Fruit fly (Drosophila melanogaster) whole organism, embryonic: Measurements from ENCODE around the gene endos.
A peak's percentile ranks its signal among the peaks of the same experiment; 100 is the strongest.

Source experiments
- CG10267 ChIP-seq: fragments of 200-800 bp; sonication (Bioruptor generic); optimal IDR thresholded peaks from 2 replicates; lab custom pipeline; 2018; ENCODE audit warnings: missing biosample characterization, mild to moderate bottlenecking, missing genetic modification characterization, moderate library complexity
- CG10979 ChIP-seq: fragments of 200-800 bp; sonication (Bioruptor generic); optimal IDR thresholded peaks from 2 replicates; lab custom pipeline; 2018; ENCODE audit warnings: missing biosample characterization, mild to moderate bottlenecking, missing genetic modification characterization, moderate library complexity
- CG12942 ChIP-seq: fragments of 200-800 bp; sonication (Bioruptor generic); optimal IDR thresholded peaks from 3 replicates; lab custom pipeline; 2016; ENCODE audit warnings: missing biosample characterization, missing genetic modification characterization
- CG13296 ChIP-seq: fragments of 200-800 bp; sonication (Bioruptor generic); optimal IDR thresholded peaks from 3 replicates; lab custom pipeline; 2018; ENCODE audit warnings: missing biosample characterization, mild to moderate bottlenecking, missing genetic modification characterization
- CG13624 ChIP-seq: fragments of 200-800 bp; sonication (Bioruptor generic); optimal IDR thresholded peaks from 2 replicates; lab custom pipeline; 2016; ENCODE audit warnings: missing biosample characterization, missing genetic modification characterization
- CG15269 ChIP-seq: fragments of 200-800 bp; sonication (Bioruptor generic); optimal IDR thresholded peaks from 2 replicates; lab custom pipeline; 2018; ENCODE audit warnings: missing biosample characterization, mild to moderate bottlenecking, missing genetic modification characterization, moderate library complexity
- CG1529 ChIP-seq: fragments of 200-800 bp; sonication (Bioruptor generic); optimal IDR thresholded peaks from 3 replicates; lab custom pipeline; 2018; ENCODE audit warnings: missing biosample characterization, missing genetic modification characterization
- CG16779 ChIP-seq: fragments of 200-800 bp; sonication (Bioruptor generic); IDR thresholded peaks from 2 replicates; pipeline ENCODE4 v1.3.6; 2022; ENCODE audit warnings: missing biosample characterization, missing genetic modification characterization
- CG17802 ChIP-seq: fragments of 200-800 bp; sonication (Bioruptor generic); optimal IDR thresholded peaks from 2 replicates; lab custom pipeline; 2018; ENCODE audit warnings: missing biosample characterization, mild to moderate bottlenecking, missing genetic modification characterization, moderate library complexity
- CG18262 ChIP-seq: fragments of 200-800 bp; optimal IDR thresholded peaks from 3 replicates; lab custom pipeline; 2019; ENCODE audit warnings: missing biosample characterization, mild to moderate bottlenecking, missing genetic modification characterization, moderate library complexity
- CG18619 ChIP-seq: fragments of 200-800 bp; sonication (Bioruptor generic); optimal IDR thresholded peaks from 3 replicates; lab custom pipeline; 2017; ENCODE audit warnings: missing biosample characterization, mild to moderate bottlenecking, missing genetic modification characterization
- CG2116 ChIP-seq: fragments of 200-800 bp; sonication (Bioruptor generic); optimal IDR thresholded peaks from 3 replicates; lab custom pipeline; 2018; ENCODE audit warnings: missing biosample characterization, mild to moderate bottlenecking, missing genetic modification characterization
- CG2120 ChIP-seq: fragments of 200-800 bp; sonication (Bioruptor generic); optimal IDR thresholded peaks from 3 replicates; lab custom pipeline; 2016; ENCODE audit warnings: missing biosample characterization, missing genetic modification characterization
- CG2202 ChIP-seq: fragments of 200-800 bp; sonication (Bioruptor generic); optimal IDR thresholded peaks from 2 replicates; lab custom pipeline; 2018; ENCODE audit warnings: missing biosample characterization, mild to moderate bottlenecking, missing genetic modification characterization
- CG31388 ChIP-seq: fragments of 200-800 bp; sonication (Bioruptor generic); optimal IDR thresholded peaks from 2 replicates; lab custom pipeline; 2016; ENCODE audit warnings: missing biosample characterization, missing genetic modification characterization
- CG31441 ChIP-seq: fragments of 200-800 bp; sonication (Bioruptor generic); IDR thresholded peaks from 2 replicates; pipeline ENCODE4 v1.3.6; 2022; ENCODE audit warnings: missing biosample characterization, missing genetic modification characterization
- CG4360 ChIP-seq: fragments of 200-800 bp; sonication (Bioruptor generic); IDR thresholded peaks from 2 replicates; pipeline ENCODE4 v1.3.6; 2022; ENCODE audit warnings: missing biosample characterization, missing genetic modification characterization
- CG4617 ChIP-seq: fragments of 200-800 bp; sonication (Bioruptor generic); optimal IDR thresholded peaks from 3 replicates; lab custom pipeline; 2016; ENCODE audit warnings: missing biosample characterization, missing genetic modification characterization, borderline replicate concordance
- CG4854 ChIP-seq: fragments of 200-800 bp; sonication (Bioruptor generic); optimal IDR thresholded peaks from 2 replicates; lab custom pipeline; 2016; ENCODE audit warnings: missing biosample characterization, missing genetic modification characterization, inconsistent platforms
- CG6813 ChIP-seq: fragments of 200-800 bp; sonication (Bioruptor generic); optimal IDR thresholded peaks from 2 replicates; lab custom pipeline; 2017; ENCODE audit warnings: missing biosample characterization, missing genetic modification characterization, mild to moderate bottlenecking, moderate library complexity, missing genetic modification reagents
- CG7963 ChIP-seq: fragments of 200-800 bp; sonication (Bioruptor generic); IDR thresholded peaks from 3 replicates; pipeline ENCODE4 v1.3.6; 2022; ENCODE audit warnings: missing biosample characterization, missing genetic modification characterization; ENCODE audit not compliant: partially characterized antibody
- CG9727 ChIP-seq: fragments of 200-800 bp; sonication (Bioruptor generic); optimal IDR thresholded peaks from 3 replicates; lab custom pipeline; 2017; ENCODE audit warnings: missing biosample characterization, mild to moderate bottlenecking, missing genetic modification characterization
- CG9817 ChIP-seq: fragments of 200-800 bp; sonication (Bioruptor generic); optimal IDR thresholded peaks from 2 replicates; lab custom pipeline; 2018; ENCODE audit warnings: missing biosample characterization, mild to moderate bottlenecking, missing genetic modification characterization, moderate library complexity
- CG9932 ChIP-seq: fragments of 200-800 bp; sonication (Bioruptor generic); IDR thresholded peaks from 2 replicates; pipeline ENCODE4 v1.3.6; 2022; ENCODE audit warnings: missing biosample characterization, missing genetic modification characterization
- Dip2 ChIP-seq: fragments of 200-800 bp; sonication (Bioruptor generic); IDR thresholded peaks from 2 replicates; pipeline ENCODE4 v1.3.6; 2022; ENCODE audit warnings: missing biosample characterization, missing genetic modification characterization
- ERR ChIP-seq: fragments of 200-800 bp; sonication (Bioruptor generic); optimal IDR thresholded peaks from 2 replicates; lab custom pipeline; 2016; ENCODE audit warnings: missing biosample characterization, missing genetic modification characterization
- Fer1 ChIP-seq: fragments of 200-800 bp; sonication (Bioruptor generic); optimal IDR thresholded peaks from 2 replicates; lab custom pipeline; 2017; ENCODE audit warnings: missing biosample characterization, mild to moderate bottlenecking, missing genetic modification characterization
- HLH54F ChIP-seq: fragments of 200-800 bp; sonication (Bioruptor generic); optimal IDR thresholded peaks from 3 replicates; lab custom pipeline; 2016; ENCODE audit warnings: missing biosample characterization, missing genetic modification characterization
- Hsf ChIP-seq: fragments of 200-800 bp; sonication (Bioruptor generic); optimal IDR thresholded peaks from 3 replicates; lab custom pipeline; 2016; ENCODE audit warnings: missing biosample characterization, missing genetic modification characterization
- Lhr ChIP-seq: fragments of 200-800 bp; sonication (Bioruptor generic); optimal IDR thresholded peaks from 3 replicates; lab custom pipeline; 2017; ENCODE audit warnings: mild to moderate bottlenecking, missing biosample characterization, missing genetic modification reagents, missing genetic modification characterization
- MESR4 ChIP-seq: fragments of 200-800 bp; sonication (Bioruptor generic); optimal IDR thresholded peaks from 2 replicates; lab custom pipeline; 2018; ENCODE audit warnings: missing biosample characterization, mild to moderate bottlenecking, missing genetic modification characterization, moderate library complexity
- Mad ChIP-seq: fragments of 200-800 bp; sonication (Bioruptor generic); optimal IDR thresholded peaks from 2 replicates; lab custom pipeline; 2016; ENCODE audit warnings: missing biosample characterization, missing genetic modification characterization
- Mrtf ChIP-seq: fragments of 200-800 bp; sonication (Bioruptor generic); IDR thresholded peaks from 3 replicates; pipeline ENCODE4 v1.3.6; 2022; ENCODE audit warnings: missing biosample characterization, missing genetic modification characterization
- NFAT ChIP-seq: fragments of 200-800 bp; sonication (Bioruptor generic); IDR thresholded peaks from 2 replicates; pipeline ENCODE4 v1.3.6; 2022; ENCODE audit warnings: missing biosample characterization, missing genetic modification characterization
- Rx ChIP-seq: fragments of 200-800 bp; sonication (Bioruptor generic); IDR thresholded peaks from 2 replicates; pipeline ENCODE4 v1.3.6; 2022; ENCODE audit warnings: missing biosample characterization, missing genetic modification characterization
- YL-1 ChIP-seq: fragments of 200-800 bp; sonication (Bioruptor generic); optimal IDR thresholded peaks from 3 replicates; lab custom pipeline; 2017; ENCODE audit warnings: missing biosample characterization, mild to moderate bottlenecking, missing genetic modification characterization
- bsh ChIP-seq, 2 experiments: fragments of 200-800 bp; sonication (Bioruptor generic); optimal IDR thresholded peaks; 2 replicates each; lab custom pipeline; 2017 to 2018; ENCODE audit warnings: mild to moderate bottlenecking in 2 of 2, missing biosample characterization in 2 of 2, missing genetic modification characterization in 2 of 2, moderate library complexity in 1 of 2
- cg ChIP-seq: fragments of 200-800 bp; sonication (Bioruptor generic); optimal IDR thresholded peaks from 3 replicates; lab custom pipeline; 2019; ENCODE audit warnings: missing biosample characterization, mild to moderate bottlenecking, missing genetic modification characterization, moderate library complexity
- chinmo ChIP-seq: fragments of 200-800 bp; sonication (Bioruptor generic); IDR thresholded peaks from 4 replicates; pipeline ENCODE4 v1.3.6; 2022; ENCODE audit warnings: missing biosample characterization, missing genetic modification characterization; ENCODE audit not compliant: partially characterized antibody
- corto ChIP-seq: fragments of 200-800 bp; sonication (Bioruptor generic); optimal IDR thresholded peaks from 2 replicates; lab custom pipeline; 2016; ENCODE audit warnings: missing biosample characterization, mild to moderate bottlenecking, missing genetic modification characterization, moderate library complexity
- mam ChIP-seq: fragments of 200-800 bp; sonication (Bioruptor generic); optimal IDR thresholded peaks from 3 replicates; lab custom pipeline; 2016; ENCODE audit warnings: missing biosample characterization, missing genetic modification characterization
- repo ChIP-seq: fragments of 200-800 bp; sonication (Bioruptor generic); optimal IDR thresholded peaks from 2 replicates; lab custom pipeline; 2016; ENCODE audit warnings: missing biosample characterization, missing genetic modification characterization
- salm ChIP-seq: fragments of 200-800 bp; sonication (Bioruptor generic); optimal IDR thresholded peaks from 2 replicates; lab custom pipeline; 2018; ENCODE audit warnings: missing biosample characterization, mild to moderate bottlenecking, missing genetic modification characterization
- sug ChIP-seq: fragments of 200-800 bp; optimal IDR thresholded peaks from 2 replicates; lab custom pipeline; 2019; ENCODE audit warnings: missing biosample characterization, mild to moderate bottlenecking, missing genetic modification characterization, moderate library complexity
- tio ChIP-seq: fragments of 200-800 bp; sonication (Bioruptor generic); optimal IDR thresholded peaks from 2 replicates; lab custom pipeline; 2017; ENCODE audit warnings: missing biosample characterization, missing genetic modification characterization, inconsistent platforms
- trem ChIP-seq: fragments of 200-800 bp; optimal IDR thresholded peaks from 3 replicates; lab custom pipeline; 2019; ENCODE audit warnings: missing biosample characterization, mild to moderate bottlenecking, missing genetic modification characterization, moderate library complexity
- unc-4 ChIP-seq: fragments of 200-800 bp; sonication (Bioruptor generic); IDR thresholded peaks from 2 replicates; pipeline ENCODE4 v1.3.6; 2022; ENCODE audit warnings: missing biosample characterization, missing genetic modification characterization; ENCODE audit not compliant: partially characterized antibody
- unpg ChIP-seq: fragments of 200-800 bp; sonication (Bioruptor generic); optimal IDR thresholded peaks from 3 replicates; lab custom pipeline; 2018; ENCODE audit warnings: missing biosample characterization, mild to moderate bottlenecking, missing genetic modification characterization, moderate library complexity
- zen ChIP-seq: fragments of 200-800 bp; sonication (Bioruptor generic); optimal IDR thresholded peaks from 3 replicates; lab custom pipeline; 2018; ENCODE audit warnings: missing biosample characterization, mild to moderate bottlenecking, missing genetic modification characterization, moderate library complexity

The endos gene

DNA sequence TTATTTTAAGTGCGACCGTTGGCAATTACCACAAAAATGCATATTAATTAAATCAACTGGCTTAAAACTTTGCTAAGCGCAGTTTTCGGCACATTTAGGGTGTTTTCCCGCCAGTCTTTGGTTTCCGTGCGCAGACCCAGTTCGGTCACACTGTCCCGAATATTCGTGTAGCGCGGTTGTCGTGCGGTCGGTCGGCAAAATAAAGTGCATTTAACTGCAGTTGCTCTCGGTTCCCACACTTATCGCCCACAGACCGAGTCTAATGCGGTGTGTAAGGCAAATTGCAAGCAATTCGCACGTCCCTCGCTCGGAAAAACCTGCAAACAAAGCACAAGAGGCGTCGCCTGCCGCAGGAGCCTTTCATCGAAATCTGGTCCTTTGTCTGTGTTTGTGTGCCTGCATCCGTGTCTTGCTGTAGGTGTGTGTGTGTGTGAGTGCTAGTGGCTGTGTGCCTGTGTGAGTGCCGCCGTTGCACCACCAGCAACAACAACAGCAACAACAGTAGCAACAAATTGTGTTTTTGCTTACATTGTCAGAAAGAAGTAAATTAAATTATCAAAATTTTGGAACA lies 21.7 kb upstream of the endos start, which contains the start of the genes CG13484 and Frl (continued):
- TF ChIP-seq bsh (GFP tag; optimal IDR thresholded peaks at IDR 0.05; lab: Kevin White, UChicago) = peak; percentile 15 to 19
- peak; percentile 12 for TF ChIP-seq CG4854 (GFP tag; lab: Kevin White, UChicago)
- TF ChIP-seq CG12942 = peak; percentile 16
- TF ChIP-seq repo (GFP tag; lab: Kevin White, UChicago) = peak; percentile 41
- peak; percentile 27 for TF ChIP-seq unpg (GFP tag; lab: Kevin White, UChicago)
- peak; percentile 7 for TF ChIP-seq Hsf (GFP tag; lab: Kevin White, UChicago)
- TF ChIP-seq CG9727 (GFP tag; lab: Kevin White, UChicago) = peak; percentile 58
- TF ChIP-seq unc-4 (GFP tag; lab: Robert Waterston, UW) = peak; percentile 41; the same call in 1 of the 2 replicates
- TF ChIP-seq CG17802 (tag; lab: Kevin White, UChicago) = no peak
- no peak for TF ChIP-seq Rx
- TF ChIP-seq CG13296 (GFP tag; lab: Kevin White, UChicago) = no peak
- peak; percentile 92 for TF ChIP-seq MESR4
- no peak for TF ChIP-seq CG31388 (GFP tag; lab: Kevin White, UChicago)
- TF ChIP-seq Fer1 (GFP tag; lab: Kevin White, UChicago) = peak; percentile 49
- TF ChIP-seq zen = peak; percentile 78
- TF ChIP-seq mam = no peak
- TF ChIP-seq CG10979 (tag; lab: Kevin White, UChicago) = peak; percentile 25
- TF ChIP-seq sug (tag; lab: Kevin White, UChicago) = peak; percentile 36
- peak; percentile 29 for TF ChIP-seq CG6813 (GFP tag; lab: Kevin White, UChicago)
- TF ChIP-seq CG9817 = peak; percentile 15
- peak; percentile 46 for TF ChIP-seq CG2116 (GFP tag; lab: Kevin White, UChicago)
- peak; percentile 3 for TF ChIP-seq CG15269 (tag; lab: Kevin White, UChicago)
- TF ChIP-seq CG10267 (tag; lab: Kevin White, UChicago) = peak; percentile 60
- no peak for TF ChIP-seq HLH54F (GFP tag; lab: Kevin White, UChicago)
- TF ChIP-seq CG7963 (GFP tag; lab: Robert Waterston, UW) = no peak
- no peak for TF ChIP-seq ERR (GFP tag; lab: Kevin White, UChicago)
- peak; percentile 96 for TF ChIP-seq CG4617 (GFP tag; lab: Kevin White, UChicago)
- no peak for TF ChIP-seq CG13624 (GFP tag; lab: Kevin White, UChicago)
- no peak for TF ChIP-seq corto (GFP tag; lab: Kevin White, UChicago)
- TF ChIP-seq salm (tag; lab: Kevin White, UChicago) = peak; percentile 22
- TF ChIP-seq YL-1 (GFP tag; lab: Kevin White, UChicago) = peak; percentile 89
- peak; percentile 59 for TF ChIP-seq Mad
- 0 out of 2 replicates have a peak, but pooled peaks have one; percentile 15 for TF ChIP-seq CG16779 (GFP tag; lab: Robert Waterston, UW)
- TF ChIP-seq cg (GFP tag; lab: Kevin White, UChicago) = peak; percentile 96
- peak; percentile 90 for TF ChIP-seq CG31441 (GFP tag; lab: Robert Waterston, UW)
- peak; percentile 83 for TF ChIP-seq chinmo (GFP tag; lab: Robert Waterston, UW)
- TF ChIP-seq Lhr (GFP tag; lab: Kevin White, UChicago) = peak; percentile 96
- TF ChIP-seq CG9932 (GFP tag; lab: Robert Waterston, UW) = peak; percentile 39; the same call in 1 of the 2 replicates
- TF ChIP-seq tio (GFP tag; lab: Kevin White, UChicago) = no peak
- TF ChIP-seq CG4360 (GFP tag; lab: Robert Waterston, UW) = peak; percentile 90
- no peak for TF ChIP-seq CG1529 (GFP tag; lab: Kevin White, UChicago)
- TF ChIP-seq Mrtf (GFP tag; lab: Robert Waterston, UW) = no peak
- no peak for TF ChIP-seq CG18619
- peak; percentile 29; the same call in 1 of the 2 replicates for TF ChIP-seq NFAT (GFP tag; lab: Robert Waterston, UW)
- TF ChIP-seq CG18262 (tag; lab: Kevin White, UChicago) = peak; percentile 20
- no peak for TF ChIP-seq Dip2 (GFP tag; lab: Robert Waterston, UW)
- TF ChIP-seq trem (tag; lab: Kevin White, UChicago) = peak; percentile 56
- TF ChIP-seq CG2120 = peak; percentile 20
- no peak for TF ChIP-seq CG2202 (tag; lab: Kevin White, UChicago)
